Worm (Caenorhabditis elegans) whole organism, L1 larva: ENCODE results near the gene scl-21.

ENCODE experiments used
- nhr-11 ChIP-seq: fragments of 150-350 bp; optimal IDR thresholded peaks from 2 replicates; lab custom pipeline; 2014; ENCODE audit warnings: missing biosample characterization, missing genetic modification characterization
- nhr-76 ChIP-seq: sonication (generic microtip); optimal IDR thresholded peaks from 2 replicates; lab custom pipeline; 2017; ENCODE audit warnings: missing biosample characterization, missing genetic modification characterization
- nhr-77 ChIP-seq: fragments of 150-350 bp; optimal IDR thresholded peaks from 2 replicates; lab custom pipeline; 2014; ENCODE audit warnings: missing biosample characterization, missing genetic modification characterization

DNA sequence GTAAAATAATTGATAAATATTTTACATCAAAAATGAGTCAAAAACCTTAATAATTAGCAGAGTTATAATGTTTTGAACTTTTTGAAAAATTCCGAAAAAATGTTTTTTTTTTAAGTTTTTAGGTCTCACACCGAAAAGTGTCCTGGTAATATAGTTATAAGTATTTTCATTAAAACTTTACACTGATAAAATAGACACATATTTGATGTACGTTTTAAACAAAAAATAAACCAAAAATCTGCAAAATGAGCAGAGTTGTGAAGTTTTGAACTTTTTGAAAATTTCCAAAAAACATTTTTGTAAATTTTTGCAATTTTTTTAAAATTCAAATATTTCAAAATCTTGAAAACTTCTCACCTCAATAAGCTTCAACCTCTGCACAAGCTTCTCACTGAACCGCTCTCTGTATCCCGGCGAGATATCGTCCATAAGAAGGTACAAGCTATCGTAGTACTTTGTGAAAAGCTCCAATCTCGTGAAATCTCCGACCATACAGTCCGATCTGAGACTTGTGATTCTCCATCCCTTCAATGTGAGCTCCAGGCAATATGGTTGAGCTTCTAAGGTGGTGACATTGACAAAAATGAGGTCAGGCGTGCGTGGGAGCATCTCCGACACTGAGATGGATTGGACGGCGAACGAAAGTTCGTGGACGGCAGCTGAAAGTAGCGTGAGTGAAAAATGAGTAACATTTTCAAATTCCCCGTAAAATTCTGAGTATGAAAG is 25.3 kb upstream of the scl-21 start:
- TF ChIP-seq nhr-11 (tag; lab: Kevin White, UChicago): no peak
- no peak for TF ChIP-seq nhr-77 (tag; lab: Kevin White, UChicago)
- TF ChIP-seq nhr-76 (tag; lab: Kevin White, UChicago): no peak
